Worm (Caenorhabditis elegans): ENCODE results near the gene F32D1.8.

DNA sequence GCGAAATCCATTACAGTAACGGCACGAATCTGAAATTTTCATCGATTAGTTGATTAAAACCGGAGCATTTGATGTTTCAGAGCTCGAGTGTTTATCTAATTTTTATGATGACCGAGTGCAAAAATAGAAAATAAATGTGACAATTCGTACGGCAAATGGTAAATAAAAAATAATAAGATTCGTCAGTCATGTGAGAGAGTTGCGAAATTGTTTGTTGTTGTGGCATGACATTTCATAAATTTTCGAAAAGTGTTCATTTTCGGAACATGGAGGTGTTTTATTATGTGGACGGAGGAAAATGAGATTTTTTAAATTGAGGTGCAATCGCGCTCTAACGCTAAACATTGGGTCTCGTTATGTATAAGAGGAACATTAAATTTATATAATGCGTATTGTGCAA is 35.8 kb downstream of the F32D1.8 start:
- TF ChIP-seq zag-1 (tag; optimal IDR thresholded peaks at IDR 0.05): no peak
- no peak for TF ChIP-seq ceh-63 (GFP tag; optimal IDR thresholded peaks at IDR 0.05)
- no peak for TF ChIP-seq unc-62 (GFP tag; optimal IDR thresholded peaks at IDR 0.05)
- no peak for TF ChIP-seq hpl-2 (GFP tag; optimal IDR thresholded peaks at IDR 0.05)
- TF ChIP-seq nhr-47 (tag; optimal IDR thresholded peaks at IDR 0.05): no peak
